Fruit fly (Drosophila melanogaster) whole organism, embryonic: Measurements from ENCODE around the gene CG43618.

Source experiments
- Atf6 ChIP-seq: fragments of 200-800 bp; sonication (Bioruptor generic); IDR thresholded peaks from 2 replicates; pipeline ENCODE4 v1.3.6; 2022; ENCODE audit warnings: missing biosample characterization, missing genetic modification characterization
- BtbVII ChIP-seq: fragments of 200-800 bp; sonication (Bioruptor generic); optimal IDR thresholded peaks from 3 replicates; lab custom pipeline; 2017; ENCODE audit warnings: missing biosample characterization, mild to moderate bottlenecking, missing genetic modification characterization
- CG10565 ChIP-seq: fragments of 200-800 bp; sonication (Bioruptor generic); optimal IDR thresholded peaks from 3 replicates; lab custom pipeline; 2016; ENCODE audit warnings: missing biosample characterization, mild to moderate bottlenecking, missing genetic modification characterization
- CG10979 ChIP-seq: fragments of 200-800 bp; sonication (Bioruptor generic); optimal IDR thresholded peaks from 2 replicates; lab custom pipeline; 2018; ENCODE audit warnings: missing biosample characterization, mild to moderate bottlenecking, missing genetic modification characterization, moderate library complexity
- CG12155 ChIP-seq: fragments of 200-800 bp; sonication (Bioruptor generic); optimal IDR thresholded peaks from 3 replicates; lab custom pipeline; 2016; ENCODE audit warnings: missing biosample characterization, missing genetic modification characterization
- CG12744 ChIP-seq: fragments of 200-800 bp; sonication (Bioruptor generic); optimal IDR thresholded peaks from 2 replicates; lab custom pipeline; 2016; ENCODE audit warnings: missing biosample characterization, missing genetic modification characterization
- CG14050 ChIP-seq: fragments of 200-800 bp; sonication (Bioruptor generic); IDR thresholded peaks from 3 replicates; pipeline ENCODE4 v1.3.6; 2022; ENCODE audit warnings: missing biosample characterization, missing genetic modification characterization
- CG14965 ChIP-seq: fragments of 200-800 bp; sonication (Bioruptor generic); optimal IDR thresholded peaks from 2 replicates; lab custom pipeline; 2016; ENCODE audit warnings: missing biosample characterization, missing genetic modification characterization, borderline replicate concordance
- CG18011 ChIP-seq: fragments of 200-800 bp; sonication (Bioruptor generic); optimal IDR thresholded peaks from 2 replicates; lab custom pipeline; 2017; ENCODE audit warnings: missing biosample characterization, missing genetic modification characterization, mild to moderate bottlenecking, moderate library complexity, missing genotype
- CG18619 ChIP-seq: fragments of 200-800 bp; sonication (Bioruptor generic); optimal IDR thresholded peaks from 3 replicates; lab custom pipeline; 2017; ENCODE audit warnings: missing biosample characterization, mild to moderate bottlenecking, missing genetic modification characterization
- CG2120 ChIP-seq: fragments of 200-800 bp; sonication (Bioruptor generic); optimal IDR thresholded peaks from 3 replicates; lab custom pipeline; 2016; ENCODE audit warnings: missing biosample characterization, missing genetic modification characterization
- CG2129 ChIP-seq: fragments of 200-800 bp; sonication (Bioruptor generic); IDR thresholded peaks from 2 replicates; pipeline ENCODE4 v1.3.6; 2022; ENCODE audit warnings: missing biosample characterization, missing genetic modification characterization; ENCODE audit not compliant: partially characterized antibody
- CG30431 ChIP-seq: fragments of 200-800 bp; sonication (Bioruptor generic); optimal IDR thresholded peaks from 2 replicates; lab custom pipeline; 2017; ENCODE audit warnings: missing biosample characterization, missing genetic modification characterization
- CG3281 ChIP-seq: fragments of 200-800 bp; sonication (Bioruptor generic); optimal IDR thresholded peaks from 3 replicates; lab custom pipeline; 2017; ENCODE audit warnings: missing biosample characterization, mild to moderate bottlenecking, missing genetic modification characterization
- CG3726 ChIP-seq: fragments of 200-800 bp; sonication (Bioruptor generic); IDR thresholded peaks from 3 replicates; pipeline ENCODE4, ENCODE4 v1.3.6; 2022; ENCODE audit warnings: missing biosample characterization, missing genetic modification characterization
- CG4328 ChIP-seq: fragments of 200-800 bp; sonication (Bioruptor generic); optimal IDR thresholded peaks from 3 replicates; lab custom pipeline; 2017; ENCODE audit warnings: missing biosample characterization, missing genetic modification reagents, missing genetic modification characterization
- CG4707 ChIP-seq: fragments of 200-800 bp; sonication (Bioruptor generic); optimal IDR thresholded peaks from 2 replicates; lab custom pipeline; 2018; ENCODE audit warnings: missing biosample characterization, mild to moderate bottlenecking, missing genetic modification characterization, moderate library complexity
- CG5245 ChIP-seq: fragments of 200-800 bp; sonication (Bioruptor generic); optimal IDR thresholded peaks from 3 replicates; lab custom pipeline; 2016; ENCODE audit warnings: missing biosample characterization, missing genetic modification characterization
- CG6272 ChIP-seq: fragments of 200-800 bp; sonication (Bioruptor generic); IDR thresholded peaks from 2 replicates; pipeline ENCODE4 v1.3.6; 2022; ENCODE audit warnings: missing biosample characterization, missing genetic modification characterization
- CG7839 ChIP-seq: fragments of 200-800 bp; sonication (Bioruptor generic); optimal IDR thresholded peaks from 3 replicates; lab custom pipeline; 2018; ENCODE audit warnings: missing biosample characterization, mild to moderate bottlenecking, missing genetic modification characterization, moderate library complexity
- CTCF ChIP-seq: fragments of 200-800 bp; sonication (Bioruptor generic); optimal IDR thresholded peaks from 2 replicates; lab custom pipeline; 2017; ENCODE audit warnings: missing biosample characterization, mild to moderate bottlenecking, missing genetic modification characterization, moderate library complexity
- Ets65A ChIP-seq: fragments of 200-800 bp; sonication (Bioruptor generic); peaks from one replicate; lab custom pipeline; 2016; ENCODE audit warnings: missing biosample characterization, missing genetic modification characterization
- Kr ChIP-seq: fragments of 200-800 bp; sonication (Bioruptor generic); optimal IDR thresholded peaks from 2 replicates; lab custom pipeline; 2017; ENCODE audit warnings: missing biosample characterization, mild to moderate bottlenecking, missing genetic modification characterization
- Lhr ChIP-seq: fragments of 200-800 bp; sonication (Bioruptor generic); optimal IDR thresholded peaks from 3 replicates; lab custom pipeline; 2017; ENCODE audit warnings: mild to moderate bottlenecking, missing biosample characterization, missing genetic modification reagents, missing genetic modification characterization
- Lim3 ChIP-seq: fragments of 200-800 bp; sonication (Bioruptor generic); IDR thresholded peaks from 2 replicates; pipeline ENCODE4 v1.3.6; 2022; ENCODE audit warnings: missing biosample characterization, missing genetic modification characterization
- Meics ChIP-seq: fragments of 200-800 bp; sonication (Bioruptor generic); optimal IDR thresholded peaks from 2 replicates; lab custom pipeline; 2017; ENCODE audit warnings: missing biosample characterization, mild to moderate bottlenecking, missing genetic modification characterization
- NFAT ChIP-seq: fragments of 200-800 bp; sonication (Bioruptor generic); IDR thresholded peaks from 2 replicates; pipeline ENCODE4 v1.3.6; 2022; ENCODE audit warnings: missing biosample characterization, missing genetic modification characterization
- NK7.1 ChIP-seq: fragments of 200-800 bp; sonication (Bioruptor generic); optimal IDR thresholded peaks from 3 replicates; lab custom pipeline; 2016; ENCODE audit warnings: missing biosample characterization, missing genetic modification characterization
- Side ChIP-seq: fragments of 200-800 bp; sonication (Bioruptor generic); optimal IDR thresholded peaks from 2 replicates; lab custom pipeline; 2016; ENCODE audit warnings: missing biosample characterization, missing genetic modification characterization
- Sox102F ChIP-seq: fragments of 200-800 bp; sonication (Bioruptor generic); optimal IDR thresholded peaks from 2 replicates; lab custom pipeline; 2018; ENCODE audit warnings: missing biosample characterization, mild to moderate bottlenecking, missing genetic modification characterization, moderate library complexity
- Stat92E ChIP-seq, 3 experiments: fragments of >200 bp in 2 of 3; fragments of 200-800 bp in 1 of 3; sonication (Bioruptor generic) in 1 of 3; optimal IDR thresholded peaks; 2 replicates each; lab custom pipeline; 2017 to 2019; ENCODE audit warnings: missing biosample characterization in 3 of 3, missing genetic modification characterization in 3 of 3, mild to moderate bottlenecking in 1 of 3, moderate library complexity in 1 of 3
- bigmax ChIP-seq: fragments of 200-800 bp; sonication (Bioruptor generic); optimal IDR thresholded peaks from 2 replicates; lab custom pipeline; 2018; ENCODE audit warnings: missing biosample characterization, mild to moderate bottlenecking, missing genetic modification characterization
- bowl ChIP-seq: fragments of 200-800 bp; sonication (Bioruptor generic); IDR thresholded peaks from 2 replicates; pipeline ENCODE4 v1.3.6; 2022; ENCODE audit warnings: missing biosample characterization, missing genetic modification characterization
- chinmo ChIP-seq: fragments of 200-800 bp; sonication (Bioruptor generic); IDR thresholded peaks from 4 replicates; pipeline ENCODE4 v1.3.6; 2022; ENCODE audit warnings: missing biosample characterization, missing genetic modification characterization; ENCODE audit not compliant: partially characterized antibody
- crol ChIP-seq: fragments of 200-800 bp; sonication (Bioruptor generic); IDR thresholded peaks from 2 replicates; pipeline ENCODE4 v1.3.6; 2022; ENCODE audit warnings: missing biosample characterization, missing genetic modification characterization
- disco-r ChIP-seq: fragments of 200-800 bp; sonication (Bioruptor generic); optimal IDR thresholded peaks from 2 replicates; lab custom pipeline; 2016; ENCODE audit warnings: missing biosample characterization, missing genetic modification characterization
- dmrt99B ChIP-seq: fragments of 200-800 bp; sonication (Bioruptor generic); optimal IDR thresholded peaks from 2 replicates; lab custom pipeline; 2018; ENCODE audit warnings: missing biosample characterization, mild to moderate bottlenecking, missing genetic modification characterization, moderate library complexity
- fd102C ChIP-seq: fragments of 200-800 bp; sonication (Bioruptor generic); optimal IDR thresholded peaks from 2 replicates; lab custom pipeline; 2018; ENCODE audit warnings: missing biosample characterization, mild to moderate bottlenecking, missing genetic modification characterization, moderate library complexity
- ftz-f1 ChIP-seq: fragments of 200-800 bp; sonication (Bioruptor generic); optimal IDR thresholded peaks from 2 replicates; lab custom pipeline; 2016; ENCODE audit warnings: missing biosample characterization, missing genetic modification characterization
- insv ChIP-seq, 2 experiments: fragments of 200-800 bp; sonication (Bioruptor generic); optimal IDR thresholded peaks; 3 replicates each; lab custom pipeline; 2016 to 2018; ENCODE audit warnings: missing biosample characterization in 2 of 2, missing genetic modification characterization in 2 of 2
- mam ChIP-seq: fragments of 200-800 bp; sonication (Bioruptor generic); optimal IDR thresholded peaks from 3 replicates; lab custom pipeline; 2016; ENCODE audit warnings: missing biosample characterization, missing genetic modification characterization
- org-1 ChIP-seq: fragments of 200-800 bp; sonication (Bioruptor generic); optimal IDR thresholded peaks from 2 replicates; lab custom pipeline; 2017; ENCODE audit warnings: missing biosample characterization, missing genetic modification characterization
- pum ChIP-seq: fragments of 200-800 bp; sonication (Bioruptor generic); optimal IDR thresholded peaks from 2 replicates; lab custom pipeline; 2016; ENCODE audit warnings: missing biosample characterization, missing genetic modification characterization
- pzg ChIP-seq: fragments of 200-800 bp; sonication (Bioruptor generic); optimal IDR thresholded peaks from 3 replicates; lab custom pipeline; 2018; ENCODE audit warnings: missing biosample characterization, mild to moderate bottlenecking, missing genetic modification characterization, moderate library complexity
- schlank ChIP-seq: fragments of 200-800 bp; sonication (Bioruptor generic); optimal IDR thresholded peaks from 2 replicates; lab custom pipeline; 2018; ENCODE audit warnings: missing biosample characterization, mild to moderate bottlenecking, missing genetic modification characterization
- slp2 ChIP-seq: fragments of 200-800 bp; sonication (Bioruptor generic); optimal IDR thresholded peaks from 2 replicates; lab custom pipeline; 2016; ENCODE audit warnings: missing biosample characterization, missing genetic modification characterization
- sug ChIP-seq: fragments of 200-800 bp; optimal IDR thresholded peaks from 2 replicates; lab custom pipeline; 2019; ENCODE audit warnings: missing biosample characterization, mild to moderate bottlenecking, missing genetic modification characterization, moderate library complexity
- tio ChIP-seq: fragments of 200-800 bp; sonication (Bioruptor generic); optimal IDR thresholded peaks from 2 replicates; lab custom pipeline; 2017; ENCODE audit warnings: missing biosample characterization, missing genetic modification characterization, inconsistent platforms
- tll ChIP-seq, 2 experiments: fragments of 200-800 bp in 1 of 2; fragments of >200 bp in 1 of 2; sonication (Bioruptor generic) in 1 of 2; optimal IDR thresholded peaks; 2 replicates each; lab custom pipeline; 2017 to 2019; ENCODE audit warnings: missing biosample characterization in 2 of 2, missing genetic modification characterization in 2 of 2, mild to moderate bottlenecking in 1 of 2, moderate library complexity in 1 of 2

CG43618 gene

DNA sequence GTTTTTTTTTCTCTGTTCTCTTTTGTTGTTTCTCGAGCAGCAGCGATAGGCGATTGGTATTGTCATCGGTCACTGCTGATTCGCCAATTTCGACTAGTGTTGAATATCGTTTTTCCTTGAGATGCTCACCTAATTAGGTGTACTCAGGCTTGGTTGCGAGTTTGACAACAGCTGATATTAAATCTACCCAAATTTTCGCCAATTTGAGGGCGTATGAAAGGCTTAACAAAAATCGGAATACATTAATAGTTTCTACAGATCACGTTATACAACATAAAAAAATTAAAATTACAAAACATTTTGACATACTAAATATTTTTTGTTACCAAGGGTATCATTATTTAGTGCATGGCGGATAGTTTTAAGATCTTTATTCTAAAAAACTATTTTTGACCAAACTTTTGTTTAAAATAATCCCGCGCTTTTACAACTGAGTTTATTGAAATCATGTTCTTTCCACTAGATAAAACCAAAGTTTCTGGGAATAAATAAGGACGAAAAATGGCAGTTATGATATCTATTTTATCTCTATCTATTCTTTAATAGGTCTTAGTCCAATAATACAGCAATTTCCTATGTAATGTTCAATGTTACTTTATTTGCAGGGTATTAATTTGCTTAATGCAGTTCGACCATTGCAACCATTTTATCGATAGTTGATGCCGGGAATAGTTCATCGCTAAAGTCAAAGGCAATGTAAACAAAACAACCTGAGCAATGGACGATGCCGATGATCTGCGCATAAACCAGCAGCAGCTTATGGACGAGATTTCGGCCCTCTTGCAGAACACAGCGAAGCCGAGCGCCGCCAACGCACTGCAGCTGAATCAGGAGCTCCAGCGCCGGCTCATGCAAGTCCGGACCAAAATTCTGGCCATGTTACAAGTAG, 35.6 kb upstream of the CG43618 start, which contains the start of the genes CG10435 and Pbp95:
TSS of gene CG10435 (minus strand) at position 81 of the 889 bp plus-strand sequence.
TSS of gene Pbp95 (plus strand) at position 671 of the 889 bp plus-strand sequence.
- TF ChIP-seq CG6272 (GFP tag; lab: Robert Waterston, UW) = peak; percentile 70
- TF ChIP-seq slp2 (GFP tag; lab: Kevin White, UChicago) = no peak
- peak; percentile 37; the same call in 1 of the 2 replicates for TF ChIP-seq Atf6 (GFP tag; lab: Robert Waterston, UW)
- TF ChIP-seq Stat92E (GFP tag; optimal IDR thresholded peaks at IDR 0.05; lab: Kevin White, UChicago) = no peak
- TF ChIP-seq CG30431 (GFP tag; lab: Kevin White, UChicago) = peak; percentile 7
- TF ChIP-seq Lim3 (GFP tag; lab: Robert Waterston, UW) = no peak
- TF ChIP-seq CG7839 (tag; lab: Kevin White, UChicago) = no peak
- TF ChIP-seq CG4707 (GFP tag; lab: Kevin White, UChicago) = no peak
- TF ChIP-seq Meics (GFP tag; lab: Kevin White, UChicago) = no peak
- peak; percentile 53; the same call in 2 of the 3 replicates for TF ChIP-seq CG14050 (GFP tag; lab: Robert Waterston, UW)
- no peak for TF ChIP-seq bigmax (GFP tag; lab: Kevin White, UChicago)
- no peak for TF ChIP-seq bowl
- peak in 1 of 2 experiments; percentile 98 for TF ChIP-seq tll (GFP tag; optimal IDR thresholded peaks at IDR 0.05; lab: Kevin White, UChicago)
- TF ChIP-seq pzg (GFP tag; lab: Kevin White, UChicago) = peak; percentile 62
- no peak for TF ChIP-seq tio (GFP tag; lab: Kevin White, UChicago)
- no peak for TF ChIP-seq CG4328 (GFP tag; lab: Kevin White, UChicago)
- TF ChIP-seq sug = no peak
- TF ChIP-seq fd102C (GFP tag; lab: Kevin White, UChicago) = no peak
- TF ChIP-seq schlank = no peak
- peak; percentile 56 for TF ChIP-seq CG2129 (GFP tag; lab: Robert Waterston, UW)
- no peak for TF ChIP-seq CG3726
- TF ChIP-seq CG10565 (GFP tag; lab: Kevin White, UChicago) = no peak
- TF ChIP-seq NK7.1 = no peak
- TF ChIP-seq ftz-f1 (GFP tag; lab: Kevin White, UChicago) = no peak
- TF ChIP-seq CG10979 (tag; lab: Kevin White, UChicago) = peak; percentile 18
- peak; percentile 70 for TF ChIP-seq Ets65A (GFP tag; lab: Kevin White, UChicago)
- no peak for TF ChIP-seq Lhr
- TF ChIP-seq CG12744 = no peak
- 0 out of 4 replicates have a peak, but pooled peaks have one; percentile 48 for TF ChIP-seq chinmo
- TF ChIP-seq CG18011 (GFP tag; lab: Kevin White, UChicago) = peak; percentile 13
- peak; percentile 55 for TF ChIP-seq CG12155 (GFP tag; lab: Kevin White, UChicago)
- TF ChIP-seq CG14965 (GFP tag; lab: Kevin White, UChicago) = no peak
- TF ChIP-seq insv (GFP tag; optimal IDR thresholded peaks at IDR 0.05; lab: Kevin White, UChicago) = peak in 1 of 2 experiments; percentile 32
- TF ChIP-seq disco-r (GFP tag; lab: Kevin White, UChicago) = no peak
- peak; percentile 82 for TF ChIP-seq mam (GFP tag; lab: Kevin White, UChicago)
- no peak for TF ChIP-seq dmrt99B (tag; lab: Kevin White, UChicago)
- no peak for TF ChIP-seq BtbVII
- no peak for TF ChIP-seq CG5245
- peak; percentile 51 for TF ChIP-seq CG18619 (GFP tag; lab: Kevin White, UChicago)
- peak; percentile 29 for TF ChIP-seq Side (GFP tag; lab: Kevin White, UChicago)
- TF ChIP-seq Sox102F (GFP tag; lab: Kevin White, UChicago) = no peak
- TF ChIP-seq CG3281 = peak; percentile 49
- peak; percentile 29 for TF ChIP-seq pum (GFP tag; lab: Kevin White, UChicago)
- peak; percentile 70 for TF ChIP-seq NFAT (GFP tag; lab: Robert Waterston, UW)
- no peak for TF ChIP-seq Kr (GFP tag; lab: Kevin White, UChicago)
- no peak for TF ChIP-seq org-1 (GFP tag; lab: Kevin White, UChicago)
- TF ChIP-seq crol (GFP tag; lab: Robert Waterston, UW) = no peak
- no peak for TF ChIP-seq CTCF (GFP tag; lab: Kevin White, UChicago)
- TF ChIP-seq CG2120 (GFP tag; lab: Kevin White, UChicago) = peak; percentile 73
